Worm (Caenorhabditis elegans) whole organism, late embryonic: ENCODE measurements around the gene spig-7.

Source experiments
- lin-11 ChIP-seq: fragments of 200-800 bp; sonication (Bioruptor generic); optimal IDR thresholded peaks from 2 replicates; lab custom pipeline; 2018; ENCODE audit warnings: mild to moderate bottlenecking, missing genetic modification characterization, missing compliant biosample characterization
- nhr-232 ChIP-seq: sonication (generic microtip); optimal IDR thresholded peaks from 2 replicates; lab custom pipeline; 2016; ENCODE audit warnings: missing genetic modification characterization, missing compliant biosample characterization
- sox-2 ChIP-seq: fragments of 200-800 bp; sonication (Bioruptor generic); IDR thresholded peaks from 2 replicates; pipeline ENCODE4 v1.3.6; 2022; ENCODE audit warnings: missing genetic modification reagents, missing genetic modification characterization, missing compliant biosample characterization
- sox-4 ChIP-seq: sonication (generic microtip); optimal IDR thresholded peaks from 2 replicates; lab custom pipeline; 2017; ENCODE audit warnings: mild to moderate bottlenecking, missing genetic modification characterization, inconsistent platforms, missing compliant biosample characterization
- syd-9 ChIP-seq: sonication (generic microtip); optimal IDR thresholded peaks from 2 replicates; lab custom pipeline; 2016; ENCODE audit warnings: mild to moderate bottlenecking, missing genetic modification characterization, moderate library complexity, missing compliant biosample characterization

DNA sequence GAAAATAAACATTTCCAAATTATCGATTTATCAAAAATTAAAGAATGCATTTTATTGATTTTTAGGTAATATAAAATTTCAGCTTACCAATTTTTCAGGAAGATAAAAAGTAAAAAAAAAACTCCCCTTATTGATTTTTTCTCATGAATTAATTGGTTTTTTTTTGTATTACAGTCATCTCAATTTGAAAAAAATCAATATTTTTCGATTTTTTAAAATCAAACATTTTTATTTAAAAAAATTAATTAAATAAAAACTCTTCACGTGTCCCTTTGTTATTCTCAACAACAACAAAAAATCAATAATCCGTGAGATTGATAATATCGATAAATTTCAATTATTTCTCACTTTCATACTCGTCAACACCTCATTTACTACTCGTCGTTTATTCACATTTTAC, 765 bp downstream of the spig-7 start, which contains the start of gene C38C3.3:
- TF ChIP-seq syd-9 (tag; lab: Kevin White, UChicago) (no peak), sox-4 (tag; lab: Kevin White, UChicago) (no peak), sox-2 (no peak), nhr-232 (tag; lab: Kevin White, UChicago) (no peak), lin-11 (no peak)
